Fruit fly (Drosophila melanogaster): ENCODE results near the gene CG14434.

The CG14434 gene

dm6 chrX:6860413-6861089 is 6.4 kb downstream of the CG14434 start (continued):
- no peak for TF ChIP-seq CG11695 (GFP tag; IDR thresholded peaks at IDR 0.05)
- TF ChIP-seq Atf3 (GFP tag; optimal IDR thresholded peaks at IDR 0.05) = no peak
- TF ChIP-seq CG17186 (GFP tag; optimal IDR thresholded peaks at IDR 0.05) = no peak
- no peak for TF ChIP-seq CG14965 (GFP tag; optimal IDR thresholded peaks at IDR 0.05; ENCODE audit: borderline replicate concordance)
- TF ChIP-seq amos (GFP tag; IDR thresholded peaks at IDR 0.05; ENCODE audit: partially characterized antibody) = no peak
- TF ChIP-seq hbn (GFP tag; IDR thresholded peaks at IDR 0.05; ENCODE audit: partially characterized antibody) = no peak
- no peak for TF ChIP-seq CG8924 (tag; optimal IDR thresholded peaks at IDR 0.05)
- TF ChIP-seq CG11723 (GFP tag; optimal IDR thresholded peaks at IDR 0.05) = no peak
- peak; percentile 46 for TF ChIP-seq CG3281 (GFP tag; optimal IDR thresholded peaks at IDR 0.05)
- no peak for TF ChIP-seq CG2202 (tag; optimal IDR thresholded peaks at IDR 0.05)
- TF ChIP-seq crol (GFP tag; IDR thresholded peaks at IDR 0.05) = no peak
- TF ChIP-seq dimm (GFP tag; IDR thresholded peaks at IDR 0.05) = no peak
- TF ChIP-seq CG6689 (GFP tag; IDR thresholded peaks at IDR 0.05) = peak; percentile 26; the same call in 1 of the 2 replicates
- TF ChIP-seq Adf1 (GFP tag; IDR thresholded peaks at IDR 0.05) = no peak
- no peak for TF ChIP-seq CG6175 (GFP tag; IDR thresholded peaks at IDR 0.05)
- TF ChIP-seq Antp (GFP tag; optimal IDR thresholded peaks at IDR 0.05) = no peak
- TF ChIP-seq seq (GFP tag; IDR thresholded peaks at IDR 0.05) = no peak
- TF ChIP-seq eve (GFP tag; optimal IDR thresholded peaks at IDR 0.05) = peak in 1 of 2 experiments; percentile 70
- TF ChIP-seq CG32532 (GFP tag; IDR thresholded peaks at IDR 0.05) = no peak
- TF ChIP-seq Abd-B (GFP tag; optimal IDR thresholded peaks at IDR 0.05) = no peak
- TF ChIP-seq kah (GFP tag; optimal IDR thresholded peaks at IDR 0.05) = no peak
- TF ChIP-seq Usf (GFP tag; optimal IDR thresholded peaks at IDR 0.05) = no peak
- TF ChIP-seq CG4707 (GFP tag; optimal IDR thresholded peaks at IDR 0.05) = no peak
- TF ChIP-seq dpn (GFP tag; optimal IDR thresholded peaks at IDR 0.05) = no peak
- TF ChIP-seq CG12236 (GFP tag; optimal IDR thresholded peaks at IDR 0.05) = no peak
- no peak for TF ChIP-seq Sry-β (GFP tag; optimal IDR thresholded peaks at IDR 0.05)
- no peak for TF ChIP-seq Bdp1 (GFP tag; optimal IDR thresholded peaks at IDR 0.05)
- TF ChIP-seq bsh (GFP tag; optimal IDR thresholded peaks at IDR 0.05) = peak in 1 of 2 experiments; percentile 59
- no peak for TF ChIP-seq CG4730 (GFP tag; IDR thresholded peaks at IDR 0.05)
- 0 out of 3 replicates have a peak, but pooled peaks have one; percentile 20 for TF ChIP-seq CG2199 (GFP tag; IDR thresholded peaks at IDR 0.05)
- TF ChIP-seq CG33557 (GFP tag; optimal IDR thresholded peaks at IDR 0.05) = no peak
- TF ChIP-seq E2f2 (GFP tag; IDR thresholded peaks at IDR 0.05) = no peak
- TF ChIP-seq Camta (GFP tag; optimal IDR thresholded peaks at IDR 0.05) = no peak
- no peak for TF ChIP-seq mld (GFP tag; IDR thresholded peaks at IDR 0.05; ENCODE audit: partially characterized antibody)
- TF ChIP-seq CG30403 (GFP tag; optimal IDR thresholded peaks at IDR 0.05) = peak; percentile 1
- no peak for TF ChIP-seq repo (GFP tag; optimal IDR thresholded peaks at IDR 0.05)
- TF ChIP-seq bowl (GFP tag; IDR thresholded peaks at IDR 0.05) = no peak
- no peak for TF ChIP-seq CG1792 (GFP tag; optimal IDR thresholded peaks at IDR 0.05)
- no peak for TF ChIP-seq CG6813 (GFP tag; optimal IDR thresholded peaks at IDR 0.05)
- TF ChIP-seq Tbp (GFP tag; optimal IDR thresholded peaks at IDR 0.05) = no peak
- TF ChIP-seq YL-1 (GFP tag; optimal IDR thresholded peaks at IDR 0.05) = no peak
- TF ChIP-seq CG12071 (GFP tag; optimal IDR thresholded peaks at IDR 0.05) = no peak
- TF ChIP-seq Lpt (GFP tag; optimal IDR thresholded peaks at IDR 0.05) = no peak
- peak; percentile 42; the same call in 1 of the 3 replicates for TF ChIP-seq tgo (GFP tag; IDR thresholded peaks at IDR 0.05)
- peak; percentile 35 for TF ChIP-seq ind (GFP tag; optimal IDR thresholded peaks at IDR 0.05)
- TF ChIP-seq CG31224 (GFP tag; IDR thresholded peaks at IDR 0.05) = no peak; the same call in 1 of the 2 replicates
- no peak for TF ChIP-seq cas (GFP tag; IDR thresholded peaks at IDR 0.05)
- TF ChIP-seq sqz (GFP tag; optimal IDR thresholded peaks at IDR 0.05) = no peak
- TF ChIP-seq Dfd (GFP tag; optimal IDR thresholded peaks at IDR 0.05) = no peak
- no peak for TF ChIP-seq pan (optimal IDR thresholded peaks at IDR 0.05)
- TF ChIP-seq pan (GFP tag; optimal IDR thresholded peaks at IDR 0.05 in 1 of 2, IDR thresholded peaks at IDR 0.05 in 1 of 2) = no peak
